Fruit fly (Drosophila melanogaster): ENCODE data around the gene CG13004.

DNA sequence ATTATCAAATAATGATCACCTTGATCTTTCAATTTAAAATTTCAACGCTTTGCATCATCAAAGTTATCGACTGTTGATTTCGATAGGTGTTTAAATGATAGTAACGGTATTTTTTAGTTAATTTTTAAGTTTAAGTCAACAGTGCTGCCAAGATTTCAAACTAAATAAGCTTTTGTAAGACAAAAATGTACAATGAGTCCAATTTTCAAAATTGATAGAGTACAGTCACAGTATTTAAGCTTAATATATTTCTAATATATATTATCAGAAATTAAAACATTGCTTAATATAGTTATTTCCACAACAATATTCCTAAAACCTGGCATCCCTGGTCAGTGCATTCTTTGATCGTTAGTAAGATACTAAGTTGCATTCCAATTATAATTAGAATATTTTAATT lies 45.7 kb upstream of the CG13004 start, which contains the start of gene CG4872:
- TF ChIP-seq sage (GFP tag; optimal IDR thresholded peaks at IDR 0.05) (no peak), rgr (GFP tag; optimal IDR thresholded peaks at IDR 0.05) (no peak), ey (GFP tag; optimal IDR thresholded peaks at IDR 0.05) (no peak), Mio (GFP tag; optimal IDR thresholded peaks at IDR 0.05) (no peak), Jra (GFP tag; optimal IDR thresholded peaks at IDR 0.05) (no peak), sv (GFP tag; optimal IDR thresholded peaks at IDR 0.05) (no peak)
